Worm (Caenorhabditis elegans) whole organism, L4 larva: ENCODE measurements around the gene C35B1.5.
A peak's percentile ranks its signal among the peaks of the same experiment; 100 is the strongest.

ENCODE experiments used
- aha-1 ChIP-seq: fragments of 150-350 bp; peaks from one replicate; lab custom pipeline; 2014; ENCODE audit warnings: missing biosample characterization, missing genetic modification characterization
- aly-2 ChIP-seq: sonication (generic microtip); optimal IDR thresholded peaks from 2 replicates; lab custom pipeline; 2018; ENCODE audit warnings: missing biosample characterization, missing genetic modification characterization
- ceh-20 ChIP-seq: fragments of 200-800 bp; sonication (Bioruptor generic); IDR thresholded peaks from 2 replicates; pipeline ENCODE4 v1.3.6; 2022; ENCODE audit warnings: missing genetic modification reagents, missing genetic modification characterization, missing compliant biosample characterization
- ces-1 ChIP-seq: fragments of 150-350 bp; sonication (generic microtip); optimal IDR thresholded peaks from 4 replicates; lab custom pipeline; 2014; ENCODE audit warnings: missing biosample characterization, missing genetic modification reagents, missing genetic modification characterization
- cey-2 ChIP-seq: sonication (generic microtip); optimal IDR thresholded peaks from 3 replicates; lab custom pipeline; 2017; ENCODE audit warnings: missing genetic modification characterization, mild to moderate bottlenecking, missing compliant biosample characterization, antibody characterized with exemption, borderline replicate concordance; ENCODE audit not compliant: insufficient read depth
- daf-19 ChIP-seq: fragments of 200-800 bp; sonication (Bioruptor generic); conservative IDR thresholded peaks from 2 replicates; pipeline ENCODE4 v1.3.6; 2022; ENCODE audit warnings: missing genetic modification characterization, missing compliant biosample characterization
- dpl-1 ChIP-seq: fragments of 150-350 bp; optimal IDR thresholded peaks from 2 replicates; lab custom pipeline; 2014; ENCODE audit warnings: missing biosample characterization, missing genetic modification reagents, missing genetic modification characterization
- duxl-1 ChIP-seq: sonication (generic microtip); optimal IDR thresholded peaks from 2 replicates; lab custom pipeline; 2016; ENCODE audit warnings: mild to moderate bottlenecking, missing genetic modification characterization, moderate library complexity, missing compliant biosample characterization; ENCODE audit not compliant: poor library complexity
- egl-27 ChIP-seq: sonication (generic microtip); optimal IDR thresholded peaks from 3 replicates; lab custom pipeline; 2017; ENCODE audit warnings: missing biosample characterization, missing genetic modification reagents, missing genetic modification characterization
- egl-43 ChIP-seq: fragments of 200-800 bp; sonication (Bioruptor generic); IDR thresholded peaks from 2 replicates; pipeline ENCODE4 v1.3.6; 2022; ENCODE audit warnings: missing genetic modification reagents, missing genetic modification characterization, missing compliant biosample characterization
- fkh-10 ChIP-seq: fragments of 150-350 bp; optimal IDR thresholded peaks from 2 replicates; lab custom pipeline; 2014; ENCODE audit warnings: missing biosample characterization, missing genetic modification reagents, missing genetic modification characterization
- fos-1 ChIP-seq: fragments of 150-350 bp; optimal IDR thresholded peaks from 2 replicates; lab custom pipeline; 2014; ENCODE audit warnings: missing biosample characterization, missing genetic modification characterization
- lin-1 ChIP-seq: fragments of 200-800 bp; sonication (Bioruptor generic); IDR thresholded peaks from 2 replicates; pipeline ENCODE4 v1.3.6; 2022; ENCODE audit warnings: missing genetic modification reagents, missing genetic modification characterization, missing compliant biosample characterization
- lin-13 ChIP-seq: fragments of 150-350 bp; optimal IDR thresholded peaks from 2 replicates; lab custom pipeline; 2014; ENCODE audit warnings: missing biosample characterization, missing genetic modification reagents, missing genetic modification characterization
- lin-38 ChIP-seq: fragments of 200-800 bp; sonication (Bioruptor generic); IDR thresholded peaks from 2 replicates; pipeline ENCODE4 v1.3.6; 2022; ENCODE audit warnings: missing genetic modification reagents, missing genetic modification characterization, missing compliant biosample characterization
- lsy-2 ChIP-seq, 2 experiments: fragments of 150-350 bp in 1 of 2; sonication (generic microtip) in 1 of 2; optimal IDR thresholded peaks; 2 replicates each; lab custom pipeline; 2014 to 2017; ENCODE audit warnings: missing biosample characterization in 2 of 2, missing genetic modification characterization in 2 of 2
- madf-9 ChIP-seq: fragments of 200-800 bp; sonication (Bioruptor generic); conservative IDR thresholded peaks from 2 replicates; pipeline ENCODE4 v1.3.6; 2022; ENCODE audit warnings: missing genetic modification reagents, missing genetic modification characterization, missing compliant biosample characterization
- mdt-29 ChIP-seq: fragments of 200-800 bp; sonication (Bioruptor generic); IDR thresholded peaks from 2 replicates; pipeline ENCODE4 v1.3.6; 2022; ENCODE audit warnings: missing genetic modification reagents, missing genetic modification characterization, missing compliant biosample characterization
- mxl-2 ChIP-seq: fragments of 200-800 bp; sonication (Bioruptor generic); conservative IDR thresholded peaks from 2 replicates; pipeline ENCODE4 v1.3.6; 2022; ENCODE audit warnings: missing genetic modification reagents, missing genetic modification characterization, missing compliant biosample characterization
- mxl-3 ChIP-seq: fragments of 200-800 bp; sonication (Bioruptor generic); optimal IDR thresholded peaks from 2 replicates; lab custom pipeline; 2018; ENCODE audit warnings: mild to moderate bottlenecking, missing genetic modification characterization, missing compliant biosample characterization
- nhr-11 ChIP-seq: fragments of 150-350 bp; optimal IDR thresholded peaks from 2 replicates; lab custom pipeline; 2014; ENCODE audit warnings: missing biosample characterization, missing genetic modification characterization
- nhr-25 ChIP-seq: sonication (generic microtip); optimal IDR thresholded peaks from 2 replicates; lab custom pipeline; 2017; ENCODE audit warnings: missing genetic modification characterization, mild to moderate bottlenecking, missing compliant biosample characterization, antibody characterized with exemption, moderate library complexity, borderline replicate concordance; ENCODE audit not compliant: insufficient read depth
- nhr-28 ChIP-seq: fragments of 150-350 bp; optimal IDR thresholded peaks from 2 replicates; lab custom pipeline; 2014; ENCODE audit warnings: missing biosample characterization, missing genetic modification characterization
- nhr-77 ChIP-seq: fragments of 150-350 bp; optimal IDR thresholded peaks from 2 replicates; lab custom pipeline; 2014; ENCODE audit warnings: missing biosample characterization, missing genetic modification characterization
- pqm-1 ChIP-seq: sonication (generic microtip); optimal IDR thresholded peaks from 2 replicates; lab custom pipeline; 2017; ENCODE audit warnings: missing biosample characterization, missing genetic modification characterization
- set-16 ChIP-seq: fragments of 200-800 bp; sonication (Bioruptor generic); IDR thresholded peaks from 2 replicates; pipeline ENCODE4 v1.3.6; 2022; ENCODE audit warnings: missing genetic modification reagents, missing genetic modification characterization, missing compliant biosample characterization
- skn-1 ChIP-seq: fragments of 150-350 bp; optimal IDR thresholded peaks from 2 replicates; lab custom pipeline; 2014; ENCODE audit warnings: missing biosample characterization, missing genetic modification characterization
- snpc-4 ChIP-seq: fragments of 150-350 bp; optimal IDR thresholded peaks from 2 replicates; lab custom pipeline; 2014; ENCODE audit warnings: missing biosample characterization, missing genetic modification characterization
- spr-3 ChIP-seq: fragments of 200-800 bp; sonication (Bioruptor generic); optimal IDR thresholded peaks from 2 replicates; lab custom pipeline; 2018; ENCODE audit warnings: mild to moderate bottlenecking, missing genetic modification characterization, missing compliant biosample characterization
- tag-97 ChIP-seq: fragments of 200-800 bp; sonication (Bioruptor generic); IDR thresholded peaks from 2 replicates; pipeline ENCODE4 v1.3.6; 2022; ENCODE audit warnings: missing genetic modification characterization, missing compliant biosample characterization
- tra-1 ChIP-seq: fragments of 200-800 bp; sonication (Bioruptor generic); IDR thresholded peaks from 2 replicates; pipeline ENCODE4 v1.3.6; 2022; ENCODE audit warnings: missing genetic modification reagents, missing genetic modification characterization, missing compliant biosample characterization
- unc-39 ChIP-seq: sonication (generic microtip); optimal IDR thresholded peaks from 2 replicates; lab custom pipeline; 2017; ENCODE audit warnings: missing biosample characterization, missing genetic modification characterization
- vab-7 ChIP-seq: fragments of 200-800 bp; sonication (Bioruptor generic); IDR thresholded peaks from 2 replicates; pipeline ENCODE4 v1.3.6; 2022; ENCODE audit warnings: missing genetic modification reagents, missing genetic modification characterization, missing compliant biosample characterization
- zfp-3 ChIP-seq: fragments of 200-800 bp; sonication (Bioruptor generic); conservative IDR thresholded peaks from 2 replicates; pipeline ENCODE4 v1.3.6; 2022; ENCODE audit warnings: missing genetic modification reagents, missing genetic modification characterization, missing compliant biosample characterization

The C35B1.5 gene

ce11 chrIV:4120263-4120662 lies 36.3 kb upstream of the C35B1.5 start, which contains the start of gene F49F1.5:
TSS of gene F49F1.5 (minus strand) at chrIV:4120415.
- no peak for TF ChIP-seq egl-43
- no peak for TF ChIP-seq ces-1 (GFP tag; lab: Kevin White, UChicago)
- no peak for TF ChIP-seq mxl-3 (GFP tag; lab: Kevin White, UChicago)
- no peak for TF ChIP-seq spr-3
- no peak for TF ChIP-seq mdt-29 (GFP tag; lab: Robert Waterston, UW)

DNA sequence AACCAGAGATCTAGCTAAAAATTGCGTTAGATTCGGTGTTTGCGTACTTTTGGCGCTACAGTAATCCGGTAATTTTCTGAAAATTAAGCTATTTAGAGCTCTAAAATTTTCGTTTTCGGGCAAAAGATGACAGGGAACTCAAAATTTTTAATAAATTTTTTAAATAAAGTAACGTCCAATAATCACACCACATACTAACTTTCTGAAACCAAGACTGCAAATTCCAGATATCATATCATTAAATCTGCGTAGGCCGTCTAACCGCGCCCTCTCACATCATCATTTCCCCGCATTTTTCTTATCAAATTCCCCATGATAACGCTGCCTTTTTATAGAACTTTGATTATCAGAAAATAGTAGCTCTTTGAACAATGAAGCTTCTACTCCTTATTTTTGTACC lies 33.4 kb upstream of the C35B1.5 start, which contains the start of gene drd-50:
Gene drd-50 (plus strand): TSS at position 301 of the 400 bp plus-strand sequence.
- TF ChIP-seq pqm-1 (peak; percentile 42), nhr-77 (tag; lab: Kevin White, UChicago) (no peak), lin-1 (GFP tag; lab: Robert Waterston, UW) (no peak)
- TF ChIP-seq, all 104 proteins: peak for 1

DNA sequence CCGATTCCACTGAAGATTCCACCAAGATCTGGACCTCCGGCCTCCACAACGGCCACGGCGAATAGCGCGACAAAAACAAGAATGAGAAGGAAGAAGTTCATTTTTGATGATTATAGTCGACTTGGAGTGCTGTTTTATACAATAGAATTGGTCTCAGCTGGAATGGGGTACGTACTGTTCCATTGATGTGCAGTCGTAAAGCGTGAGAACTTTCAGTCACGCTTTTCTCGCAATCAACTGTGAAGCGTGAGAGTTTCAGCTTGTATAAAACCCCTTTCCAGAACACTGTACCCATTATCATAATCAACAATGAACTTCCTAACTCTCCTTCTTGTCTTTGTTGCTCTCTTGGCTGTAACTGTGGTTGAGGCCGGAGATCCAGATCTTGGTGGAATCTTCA lies 31.6 kb upstream of the C35B1.5 start, which contains the start of the genes F49F1.4 and F49F1.2:
Gene F49F1.4 (minus strand): TSS at position 101 of the 400 bp plus-strand sequence.
Gene F49F1.2 (plus strand): TSS at position 310 of the 400 bp plus-strand sequence.
- TF ChIP-seq lsy-2 (tag; optimal IDR thresholded peaks at IDR 0.05; lab: Kevin White, UChicago) (no peak), ceh-20 (GFP tag; lab: Robert Waterston, UW) (no peak), mxl-2 (GFP tag; lab: Robert Waterston, UW) (no peak), lin-13 (no peak), aha-1 (tag; lab: Kevin White, UChicago) (no peak), snpc-4 (tag; lab: Kevin White, UChicago) (no peak), zfp-3 (no peak), dpl-1 (GFP tag; lab: Kevin White, UChicago) (no peak), skn-1 (no peak), madf-9 (GFP tag; lab: Robert Waterston, UW) (no peak)

ce11 chrIV:4114526-4114925 lies 30.5 kb upstream of the C35B1.5 start, which contains the start of gene F49F1.15:
TSS of gene F49F1.15 (minus strand) at chrIV:4114626.
- TF ChIP-seq set-16 (GFP tag; lab: Robert Waterston, UW): no peak
- TF ChIP-seq unc-39 (tag; lab: Kevin White, UChicago): no peak
- TF ChIP-seq cey-2 (tag; lab: Kevin White, UChicago): no peak

ce11 chrIV:4112387-4112786 lies 28.4 kb upstream of the C35B1.5 start, which contains the start of gene F49F1.14:
TSS of gene F49F1.14 (minus strand) at chrIV:4112487.
- no peak for TF ChIP-seq ces-1 (GFP tag; lab: Kevin White, UChicago)
- no peak for TF ChIP-seq aly-2
- no peak for TF ChIP-seq daf-19 (GFP tag; lab: Robert Waterston, UW)
- TF ChIP-seq skn-1: no peak
- TF ChIP-seq mxl-3 (GFP tag; lab: Kevin White, UChicago): no peak
- TF ChIP-seq vab-7 (GFP tag; lab: Robert Waterston, UW): no peak
- no peak for TF ChIP-seq nhr-25
- no peak for TF ChIP-seq fkh-10 (GFP tag; lab: Kevin White, UChicago)
- no peak for TF ChIP-seq duxl-1 (tag; lab: Kevin White, UChicago)
- TF ChIP-seq zfp-3: no peak
- TF ChIP-seq egl-27 (tag; lab: Kevin White, UChicago): no peak
- no peak for TF ChIP-seq tra-1 (GFP tag; lab: Robert Waterston, UW)
- no peak for TF ChIP-seq lin-38 (GFP tag; lab: Robert Waterston, UW)
- no peak for TF ChIP-seq tag-97 (GFP tag; lab: Robert Waterston, UW)
- TF ChIP-seq nhr-28 (tag; lab: Kevin White, UChicago): no peak
- no peak for TF ChIP-seq fos-1 (tag; lab: Kevin White, UChicago)
- no peak for TF ChIP-seq nhr-11 (tag; lab: Kevin White, UChicago)
